Worm (Caenorhabditis elegans): ENCODE data around the gene srx-121.

DNA sequence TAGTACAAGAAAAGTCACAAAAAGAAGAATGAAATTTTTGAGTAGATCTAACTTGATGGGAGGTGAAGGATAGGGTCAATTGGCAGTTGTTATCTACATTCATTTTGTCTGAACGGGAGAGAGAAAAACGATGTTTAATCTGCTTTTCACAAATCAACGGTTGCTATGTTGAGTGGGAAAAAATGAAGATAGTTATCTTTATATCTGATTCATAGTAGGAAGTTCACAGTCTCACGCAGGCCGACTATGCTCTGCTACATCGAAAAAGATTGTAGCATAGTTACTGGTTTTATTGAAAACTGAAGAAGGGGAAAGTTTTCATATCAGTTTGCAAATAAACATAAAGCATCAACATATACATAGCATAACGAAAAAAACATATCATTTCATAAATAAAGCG lies 17.0 kb downstream of the srx-121 start:
- no peak for TF ChIP-seq flt-1 (GFP tag; IDR thresholded peaks at IDR 0.05)
- no peak for TF ChIP-seq hmg-4 (GFP tag; optimal IDR thresholded peaks at IDR 0.05)
- TF ChIP-seq B0310.2 (tag; optimal IDR thresholded peaks at IDR 0.05) = no peak
- no peak for TF ChIP-seq ama-1 (optimal IDR thresholded peaks at IDR 0.05)
- no peak for TF ChIP-seq tbx-11 (GFP tag; IDR thresholded peaks at IDR 0.05)
- TF ChIP-seq F13C5.2 (tag; optimal IDR thresholded peaks at IDR 0.05) = no peak
- TF ChIP-seq pes-1 (GFP tag; IDR thresholded peaks at IDR 0.05) = no peak
- no peak for TF ChIP-seq ceh-36 (tag; optimal IDR thresholded peaks at IDR 0.05)
- no peak for TF ChIP-seq scrt-1 (GFP tag; IDR thresholded peaks at IDR 0.05)
- TF ChIP-seq hnd-1 (tag; optimal IDR thresholded peaks at IDR 0.05) = no peak
